Worm (Caenorhabditis elegans) whole organism, L4 larva: Measurements from ENCODE around the gene ins-4.

Experiments
- lim-7 ChIP-seq: fragments of 200-800 bp; sonication (Bioruptor generic); IDR thresholded peaks from 2 replicates; pipeline ENCODE4 v1.3.6; 2022; ENCODE audit warnings: missing genetic modification characterization, missing compliant biosample characterization
- nhr-25 ChIP-seq: sonication (generic microtip); optimal IDR thresholded peaks from 2 replicates; lab custom pipeline; 2017; ENCODE audit warnings: missing genetic modification characterization, mild to moderate bottlenecking, missing compliant biosample characterization, antibody characterized with exemption, moderate library complexity, borderline replicate concordance; ENCODE audit not compliant: insufficient read depth

- TF ChIP-seq nhr-25 (tag; lab: Kevin White, UChicago) (no peak), lim-7 (GFP tag; lab: Robert Waterston, UW) (no peak)
Measured at ce11 chrII:5948681-5949080, 47.5 kb upstream of the ins-4 start.
